Fruit fly (Drosophila melanogaster): ENCODE measurements around the gene CG14989.
A peak's percentile ranks its signal among the peaks of the same experiment; 100 is the strongest.

CG14989 gene

dm6 chr3L:4072717-4073116 lies 14.7 kb upstream of the CG14989 start:
- TF ChIP-seq CTCF (optimal IDR thresholded peaks at IDR 0.05) (peak; percentile 74 to 76), CG8478 (optimal IDR thresholded peaks at IDR 0.05) (no peak)

- no peak for TF ChIP-seq CTCF (optimal IDR thresholded peaks at IDR 0.05)
- TF ChIP-seq CG8478 (optimal IDR thresholded peaks at IDR 0.05): no peak
Measured at dm6 chr3L:4073755-4074154, 13.6 kb upstream of the CG14989 start, which contains the start of gene Faa. Gene Faa, minus strand, starts transcription at chr3L:4073954.

dm6 chr3L:4076907-4077306 lies 10.5 kb upstream of the CG14989 start:
- no peak for TF ChIP-seq CG8478 (optimal IDR thresholded peaks at IDR 0.05)
- no peak for TF ChIP-seq CTCF (optimal IDR thresholded peaks at IDR 0.05)

- TF ChIP-seq CTCF (optimal IDR thresholded peaks at IDR 0.05): no peak
- TF ChIP-seq CG8478 (optimal IDR thresholded peaks at IDR 0.05): no peak
Measured at dm6 chr3L:4080278-4080677, 7.1 kb upstream of the CG14989 start.

- no peak for TF ChIP-seq CTCF (optimal IDR thresholded peaks at IDR 0.05)
- no peak for TF ChIP-seq CG8478 (optimal IDR thresholded peaks at IDR 0.05)
Measured at dm6 chr3L:4081243-4081642, 6.1 kb upstream of the CG14989 start.

dm6 chr3L:4083442-4083841 lies 3.9 kb upstream of the CG14989 start:
- TF ChIP-seq CTCF (optimal IDR thresholded peaks at IDR 0.05) (no peak), CG8478 (optimal IDR thresholded peaks at IDR 0.05) (no peak)

- TF ChIP-seq CTCF (optimal IDR thresholded peaks at IDR 0.05): no peak
- TF ChIP-seq CG8478 (optimal IDR thresholded peaks at IDR 0.05): no peak
Measured at dm6 chr3L:4085867-4086266, 1.5 kb upstream of the CG14989 start.

dm6 chr3L:4088694-4089190 lies 1.4 kb downstream of the CG14989 start, which contains the start of gene Gad1:
Gene Gad1, minus strand, starts transcription at chr3L:4088744.
- TF ChIP-seq CG8478 (optimal IDR thresholded peaks at IDR 0.05) (no peak), CTCF (optimal IDR thresholded peaks at IDR 0.05) (no peak)

- no peak for TF ChIP-seq CG8478 (optimal IDR thresholded peaks at IDR 0.05)
- peak in 1 of 2 experiments; percentile 44 for TF ChIP-seq CTCF (optimal IDR thresholded peaks at IDR 0.05)
Measured at dm6 chr3L:4092705-4093257, 5.4 kb downstream of the CG14989 start, which contains the start of gene CG14990. Gene CG14990, plus strand, starts transcription at chr3L:4093207.

dm6 chr3L:4096546-4096945 lies 9.2 kb downstream of the CG14989 start:
- TF ChIP-seq CTCF (optimal IDR thresholded peaks at IDR 0.05) (no peak), CG8478 (optimal IDR thresholded peaks at IDR 0.05) (no peak)

dm6 chr3L:4099194-4099593 lies 11.8 kb downstream of the CG14989 start:
- no peak for TF ChIP-seq CG8478 (optimal IDR thresholded peaks at IDR 0.05)
- no peak for TF ChIP-seq CTCF (optimal IDR thresholded peaks at IDR 0.05)

- no peak for TF ChIP-seq CTCF (optimal IDR thresholded peaks at IDR 0.05)
- no peak for TF ChIP-seq CG8478 (optimal IDR thresholded peaks at IDR 0.05)
Measured at dm6 chr3L:4102496-4103257, 15.3 kb downstream of the CG14989 start, which contains the start of gene CG14995. Gene CG14995, minus strand, starts transcription at chr3L:4103256.

- TF ChIP-seq CTCF (optimal IDR thresholded peaks at IDR 0.05) (no peak), CG8478 (optimal IDR thresholded peaks at IDR 0.05) (no peak)
Measured at dm6 chr3L:4103258-4104247, 16.2 kb downstream of the CG14989 start, which contains the start of gene Fit1. Gene Fit1, plus strand, starts transcription at chr3L:4103564.

dm6 chr3L:4107120-4107519 lies 19.7 kb downstream of the CG14989 start:
- no peak for TF ChIP-seq CTCF (optimal IDR thresholded peaks at IDR 0.05)
- no peak for TF ChIP-seq CG8478 (optimal IDR thresholded peaks at IDR 0.05)

All from S2 (cell line).